Worm (Caenorhabditis elegans): ENCODE data around the gene K08H2.4.
A peak's percentile ranks its signal among the peaks of the same experiment; 100 is the strongest.

ce11 chrX:13210478-13210877 is 27.8 kb upstream of the K08H2.4 start:
- TF ChIP-seq aly-2 (tag; optimal IDR thresholded peaks at IDR 0.05) (no peak), nhr-129 (tag; optimal IDR thresholded peaks at IDR 0.05) (peak; percentile 79), ama-1 (optimal IDR thresholded peaks at IDR 0.05) (no peak)
